Worm (Caenorhabditis elegans): Measurements from ENCODE around the gene C16C8.21.

ce11 chrII:3481584-3481983 lies 33.6 kb downstream of the C16C8.21 start, which contains the start of gene Y49F6B.8:
- TF ChIP-seq dao-5 (tag; optimal IDR thresholded peaks at IDR 0.05) (no peak), him-1 (tag; optimal IDR thresholded peaks at IDR 0.05) (no peak)

Data from whole organism, L4/young adult.